Worm (Caenorhabditis elegans): ENCODE results near the gene ZC513.14.

ce11 chrV:8044957-8045356 is 9.1 kb upstream of the ZC513.14 start:
- TF ChIP-seq unc-39 (tag; optimal IDR thresholded peaks at IDR 0.05) (no peak), unc-62 (GFP tag; optimal IDR thresholded peaks at IDR 0.05) (no peak), nhr-21 (tag; optimal IDR thresholded peaks at IDR 0.05) (peak; percentile 44), elt-3 (tag; optimal IDR thresholded peaks at IDR 0.05) (no peak), lin-39 (tag; optimal IDR thresholded peaks at IDR 0.05) (no peak), nhr-12 (tag; optimal IDR thresholded peaks at IDR 0.05) (no peak), ama-1 (optimal IDR thresholded peaks at IDR 0.05) (no peak)
